Worm (Caenorhabditis elegans) whole organism, late embryonic: Measurements from ENCODE around the gene hil-7.

Source experiments
- C08G9.2 ChIP-seq: sonication (generic microtip); optimal IDR thresholded peaks from 2 replicates; lab custom pipeline; 2016; ENCODE audit warnings: mild to moderate bottlenecking, missing genetic modification characterization, moderate library complexity, missing compliant biosample characterization
- C38D4.7 ChIP-seq: fragments of 200-800 bp; sonication (Bioruptor generic); optimal IDR thresholded peaks from 2 replicates; lab custom pipeline; 2018; ENCODE audit warnings: mild to moderate bottlenecking, missing genetic modification characterization, moderate library complexity, missing compliant biosample characterization
- F13H6.1 ChIP-seq: sonication (generic microtip); optimal IDR thresholded peaks from 2 replicates; lab custom pipeline; 2016; ENCODE audit warnings: missing genetic modification characterization, missing compliant biosample characterization
- T23F11.4 ChIP-seq: fragments of 200-800 bp; sonication (Bioruptor generic); optimal IDR thresholded peaks from 2 replicates; lab custom pipeline; 2018; ENCODE audit warnings: mild to moderate bottlenecking, missing genetic modification characterization, missing compliant biosample characterization
- ahr-1 ChIP-seq: sonication (generic microtip); optimal IDR thresholded peaks from 2 replicates; lab custom pipeline; 2016; ENCODE audit warnings: missing genetic modification characterization, missing compliant biosample characterization
- ama-1 ChIP-seq: fragments of 150-350 bp; optimal IDR thresholded peaks from 2 replicates; lab custom pipeline; 2014
- ceh-14 ChIP-seq: sonication (generic microtip); optimal IDR thresholded peaks from 2 replicates; lab custom pipeline; 2016; ENCODE audit warnings: missing genotype, missing genetic modification characterization, missing compliant biosample characterization
- ceh-18 ChIP-seq: sonication (generic microtip); optimal IDR thresholded peaks from 2 replicates; lab custom pipeline; 2016; ENCODE audit warnings: missing genetic modification characterization, missing compliant biosample characterization
- ceh-19 ChIP-seq: fragments of 200-800 bp; sonication (Bioruptor generic); optimal IDR thresholded peaks from 2 replicates; lab custom pipeline; 2018; ENCODE audit warnings: mild to moderate bottlenecking, missing genetic modification characterization, missing compliant biosample characterization
- ceh-2 ChIP-seq: sonication (generic microtip); optimal IDR thresholded peaks from 2 replicates; lab custom pipeline; 2016; ENCODE audit warnings: missing genotype, missing genetic modification characterization, missing compliant biosample characterization
- ceh-22 ChIP-seq: sonication (generic microtip); optimal IDR thresholded peaks from 2 replicates; lab custom pipeline; 2017; ENCODE audit warnings: missing biosample characterization, missing genetic modification characterization
- ceh-30 ChIP-seq: fragments of 150-350 bp; optimal IDR thresholded peaks from 2 replicates; lab custom pipeline; 2014; ENCODE audit warnings: missing biosample characterization, missing genetic modification characterization
- ceh-48 ChIP-seq: sonication (generic microtip); optimal IDR thresholded peaks from 2 replicates; lab custom pipeline; 2016; ENCODE audit warnings: missing genetic modification characterization, inconsistent platforms, missing compliant biosample characterization
- ceh-9 ChIP-seq: sonication (generic microtip); optimal IDR thresholded peaks from 2 replicates; lab custom pipeline; 2016; ENCODE audit warnings: mild to moderate bottlenecking, missing genetic modification characterization, inconsistent platforms, missing compliant biosample characterization
- che-1 ChIP-seq: sonication (generic microtip); optimal IDR thresholded peaks from 2 replicates; lab custom pipeline; 2016; ENCODE audit warnings: mild to moderate bottlenecking, missing genetic modification characterization, missing compliant biosample characterization
- dve-1 ChIP-seq: sonication (generic microtip); optimal IDR thresholded peaks from 2 replicates; lab custom pipeline; 2017; ENCODE audit warnings: antibody characterized with exemption, mild to moderate bottlenecking, missing genetic modification characterization, missing compliant biosample characterization
- elt-2 ChIP-seq: sonication (generic microtip); optimal IDR thresholded peaks from 2 replicates; lab custom pipeline; 2016; ENCODE audit warnings: missing genetic modification reagents, missing genetic modification characterization, missing compliant biosample characterization
- elt-4 ChIP-seq: sonication (generic microtip); optimal IDR thresholded peaks from 2 replicates; lab custom pipeline; 2016; ENCODE audit warnings: missing genetic modification characterization, missing compliant biosample characterization
- ets-4 ChIP-seq: sonication (generic microtip); optimal IDR thresholded peaks from 2 replicates; lab custom pipeline; 2016; ENCODE audit warnings: missing genetic modification characterization, missing compliant biosample characterization
- eyg-1 ChIP-seq: sonication (generic microtip); optimal IDR thresholded peaks from 2 replicates; lab custom pipeline; 2016; ENCODE audit warnings: missing genotype, missing genetic modification characterization, missing compliant biosample characterization
- fkh-6 ChIP-seq: sonication (generic microtip); optimal IDR thresholded peaks from 2 replicates; lab custom pipeline; 2016; ENCODE audit warnings: missing genetic modification characterization, missing compliant biosample characterization
- gmeb-2 ChIP-seq: sonication (generic microtip); optimal IDR thresholded peaks from 2 replicates; lab custom pipeline; 2016; ENCODE audit warnings: missing genetic modification characterization, inconsistent platforms, missing compliant biosample characterization
- hlh-13 ChIP-seq: fragments of 200-800 bp; sonication (Bioruptor generic); optimal IDR thresholded peaks from 2 replicates; lab custom pipeline; 2018; ENCODE audit warnings: mild to moderate bottlenecking, missing genetic modification characterization, missing compliant biosample characterization
- hlh-15 ChIP-seq: sonication (generic microtip); optimal IDR thresholded peaks from 2 replicates; lab custom pipeline; 2016; ENCODE audit warnings: missing genetic modification characterization, missing compliant biosample characterization
- hlh-30 ChIP-seq: sonication (generic microtip); optimal IDR thresholded peaks from 2 replicates; lab custom pipeline; 2017; ENCODE audit warnings: antibody characterized with exemption, missing genetic modification characterization, missing compliant biosample characterization; ENCODE audit not compliant: insufficient read depth
- hlh-6 ChIP-seq: sonication (generic microtip); optimal IDR thresholded peaks from 2 replicates; lab custom pipeline; 2016; ENCODE audit warnings: missing genotype, missing genetic modification characterization, missing compliant biosample characterization
- lim-6 ChIP-seq: sonication (generic microtip); optimal IDR thresholded peaks from 2 replicates; lab custom pipeline; 2016; ENCODE audit warnings: missing genetic modification characterization, missing compliant biosample characterization
- lin-11 ChIP-seq: fragments of 200-800 bp; sonication (Bioruptor generic); optimal IDR thresholded peaks from 2 replicates; lab custom pipeline; 2018; ENCODE audit warnings: mild to moderate bottlenecking, missing genetic modification characterization, missing compliant biosample characterization
- madf-2 ChIP-seq: sonication (generic microtip); optimal IDR thresholded peaks from 2 replicates; lab custom pipeline; 2017; ENCODE audit warnings: missing genetic modification characterization, missing compliant biosample characterization
- nfya-1 ChIP-seq: sonication (generic microtip); optimal IDR thresholded peaks from 2 replicates; lab custom pipeline; 2017; ENCODE audit warnings: missing genetic modification characterization, mild to moderate bottlenecking, missing compliant biosample characterization, antibody characterized with exemption, moderate library complexity
- nhr-11 ChIP-seq: fragments of 150-350 bp; optimal IDR thresholded peaks from 2 replicates; lab custom pipeline; 2014; ENCODE audit warnings: missing biosample characterization, missing genetic modification characterization
- odd-2 ChIP-seq: sonication (generic microtip); optimal IDR thresholded peaks from 2 replicates; lab custom pipeline; 2017; ENCODE audit warnings: antibody characterized with exemption, mild to moderate bottlenecking, missing genetic modification characterization, missing compliant biosample characterization
- pha-2 ChIP-seq: sonication (generic microtip); optimal IDR thresholded peaks from 2 replicates; lab custom pipeline; 2017; ENCODE audit warnings: mild to moderate bottlenecking, missing genetic modification characterization, missing compliant biosample characterization
- pha-4 ChIP-seq: fragments of 150-350 bp; optimal IDR thresholded peaks from 2 replicates; lab custom pipeline; 2018; ENCODE audit warnings: missing biosample characterization, missing genetic modification reagents, missing genetic modification characterization
- pqm-1 ChIP-seq: sonication (generic microtip); optimal IDR thresholded peaks from 2 replicates; lab custom pipeline; 2016; ENCODE audit warnings: missing genetic modification characterization, missing compliant biosample characterization
- pros-1 ChIP-seq: fragments of 150-350 bp; optimal IDR thresholded peaks from 2 replicates; lab custom pipeline; 2014; ENCODE audit warnings: missing biosample characterization, missing genetic modification reagents, missing genetic modification characterization
- ref-2 ChIP-seq: sonication (generic microtip); optimal IDR thresholded peaks from 2 replicates; lab custom pipeline; 2016; ENCODE audit warnings: missing genetic modification characterization, missing compliant biosample characterization
- sox-2 ChIP-seq: fragments of 200-800 bp; sonication (Bioruptor generic); IDR thresholded peaks from 2 replicates; pipeline ENCODE4 v1.3.6; 2022; ENCODE audit warnings: missing genetic modification reagents, missing genetic modification characterization, missing compliant biosample characterization
- sox-4 ChIP-seq: sonication (generic microtip); optimal IDR thresholded peaks from 2 replicates; lab custom pipeline; 2017; ENCODE audit warnings: mild to moderate bottlenecking, missing genetic modification characterization, inconsistent platforms, missing compliant biosample characterization
- syd-9 ChIP-seq: sonication (generic microtip); optimal IDR thresholded peaks from 2 replicates; lab custom pipeline; 2016; ENCODE audit warnings: mild to moderate bottlenecking, missing genetic modification characterization, moderate library complexity, missing compliant biosample characterization
- tbx-7 ChIP-seq: sonication (generic microtip); optimal IDR thresholded peaks from 2 replicates; lab custom pipeline; 2016; ENCODE audit warnings: missing genotype, missing genetic modification characterization, missing compliant biosample characterization
- ttx-3 ChIP-seq: sonication (generic microtip); optimal IDR thresholded peaks from 2 replicates; lab custom pipeline; 2016; ENCODE audit warnings: missing genetic modification reagents, missing genetic modification characterization, missing compliant biosample characterization
- unc-3 ChIP-seq, 2 experiments: fragments of 200-800 bp in 1 of 2; sonication (Bioruptor generic) in 1 of 2; sonication (generic microtip) in 1 of 2; conservative IDR thresholded peaks in 1 of 2; optimal IDR thresholded peaks in 1 of 2; 2 replicates each; pipeline versions ENCODE4 v1.3.6 to Lab custom; 2016 to 2022; ENCODE audit warnings: missing compliant biosample characterization in 2 of 2, missing genetic modification characterization in 2 of 2, missing genetic modification reagents in 1 of 2
- unc-86 ChIP-seq: sonication (generic microtip); optimal IDR thresholded peaks from 2 replicates; lab custom pipeline; 2016; ENCODE audit warnings: missing genetic modification characterization, missing compliant biosample characterization
- ztf-16 ChIP-seq: sonication (generic microtip); optimal IDR thresholded peaks from 2 replicates; lab custom pipeline; 2017; ENCODE audit warnings: missing genetic modification characterization, missing compliant biosample characterization

The hil-7 gene

ce11 chrIV:6623390-6623789 is 22.7 kb upstream of the hil-7 start, which contains the start of gene C01B10.44:
Gene C01B10.44, plus strand, starts transcription at chrIV:6623690.
- TF ChIP-seq hlh-30 (tag; lab: Kevin White, UChicago) (no peak), pros-1 (tag; lab: Kevin White, UChicago) (no peak), elt-2 (tag; lab: Kevin White, UChicago) (no peak), ama-1 (lab: Kevin White, UChicago) (no peak), dve-1 (tag; lab: Kevin White, UChicago) (no peak), lin-11 (tag; lab: Kevin White, UChicago) (no peak), sox-4 (tag; lab: Kevin White, UChicago) (no peak), ref-2 (tag; lab: Kevin White, UChicago) (no peak), nhr-11 (tag; lab: Kevin White, UChicago) (no peak), ets-4 (tag; lab: Kevin White, UChicago) (no peak), C38D4.7 (GFP tag; lab: Kevin White, UChicago) (no peak), hlh-15 (no peak), ceh-30 (tag; lab: Kevin White, UChicago) (no peak), F13H6.1 (tag; lab: Kevin White, UChicago) (no peak), pha-2 (no peak), fkh-6 (no peak), nfya-1 (tag; lab: Kevin White, UChicago) (no peak)

- no peak for TF ChIP-seq C08G9.2 (tag; lab: Kevin White, UChicago)
- no peak for TF ChIP-seq unc-86 (tag; lab: Kevin White, UChicago)
- peak; percentile 73 for TF ChIP-seq elt-2 (tag; lab: Kevin White, UChicago)
- no peak for TF ChIP-seq ceh-19 (GFP tag; lab: Kevin White, UChicago)
Measured at ce11 chrIV:6627798-6628197, 18.3 kb upstream of the hil-7 start, which contains the start of gene cest-5.2. Gene cest-5.2, minus strand, starts transcription at chrIV:6627925.

ce11 chrIV:6631704-6632272 is 14.3 kb upstream of the hil-7 start, which contains the start of the genes cest-5.1 and C01B10.9:
Gene cest-5.1, minus strand, starts transcription at chrIV:6631754.
Gene C01B10.9, plus strand, starts transcription at chrIV:6632222.
- TF ChIP-seq pros-1 (tag; lab: Kevin White, UChicago) (no peak), unc-3 (GFP tag; conservative IDR thresholded peaks at IDR 0.05; lab: Robert Waterston, UW) (no peak), unc-3 (tag; optimal IDR thresholded peaks at IDR 0.05; lab: Kevin White, UChicago) (peak; percentile 23), ztf-16 (no peak), odd-2 (no peak), ceh-2 (peak; percentile 90), ceh-48 (tag; lab: Kevin White, UChicago) (no peak), nfya-1 (tag; lab: Kevin White, UChicago) (peak; percentile 5), T23F11.4 (GFP tag; lab: Kevin White, UChicago) (no peak), ceh-18 (tag; lab: Kevin White, UChicago) (no peak), hlh-13 (no peak), ceh-19 (GFP tag; lab: Kevin White, UChicago) (no peak), hlh-15 (no peak), ets-4 (tag; lab: Kevin White, UChicago) (peak; percentile 90), ama-1 (lab: Kevin White, UChicago) (no peak), ahr-1 (tag; lab: Kevin White, UChicago) (no peak), sox-4 (tag; lab: Kevin White, UChicago) (no peak), F13H6.1 (tag; lab: Kevin White, UChicago) (peak; percentile 58), ceh-22 (tag; lab: Kevin White, UChicago) (no peak), ceh-30 (tag; lab: Kevin White, UChicago) (no peak), ttx-3 (tag; lab: Kevin White, UChicago) (no peak), pha-4 (tag; lab: Kevin White, UChicago) (no peak), lim-6 (peak; percentile 33), dve-1 (tag; lab: Kevin White, UChicago) (no peak), hlh-6 (tag; lab: Kevin White, UChicago) (no peak), sox-2 (GFP tag; lab: Robert Waterston, UW) (no peak), pqm-1 (tag; lab: Kevin White, UChicago) (no peak), hlh-30 (tag; lab: Kevin White, UChicago) (no peak), che-1 (no peak), pha-2 (peak; percentile 6), gmeb-2 (tag; lab: Kevin White, UChicago) (no peak), syd-9 (tag; lab: Kevin White, UChicago) (no peak), ref-2 (tag; lab: Kevin White, UChicago) (no peak), elt-4 (no peak), eyg-1 (tag; lab: Kevin White, UChicago) (peak; percentile 17), madf-2 (tag; lab: Kevin White, UChicago) (no peak), ceh-14 (tag; lab: Kevin White, UChicago) (peak; percentile 68), C08G9.2 (tag; lab: Kevin White, UChicago) (peak; percentile 91), ceh-9 (no peak), nhr-11 (tag; lab: Kevin White, UChicago) (no peak), tbx-7 (tag; lab: Kevin White, UChicago) (peak; percentile 84)
